Fruit fly (Drosophila melanogaster) whole organism, embryonic: Measurements from ENCODE around the gene CG46462.

Source experiments
- Asciz ChIP-seq: fragments of 200-800 bp; sonication (Bioruptor generic); optimal IDR thresholded peaks from 2 replicates; lab custom pipeline; 2017; ENCODE audit warnings: missing biosample characterization, mild to moderate bottlenecking, missing genetic modification characterization, missing genetic modification reagents
- Atf-2 ChIP-seq: fragments of 200-800 bp; sonication (Bioruptor generic); optimal IDR thresholded peaks from 2 replicates; lab custom pipeline; 2016; ENCODE audit warnings: missing biosample characterization, missing genetic modification characterization
- B-H2 ChIP-seq: fragments of 200-800 bp; sonication (Bioruptor generic); optimal IDR thresholded peaks from 2 replicates; lab custom pipeline; 2018; ENCODE audit warnings: missing biosample characterization, mild to moderate bottlenecking, missing genetic modification characterization
- Bteb2 ChIP-seq: fragments of 200-800 bp; sonication (Bioruptor generic); optimal IDR thresholded peaks from 2 replicates; lab custom pipeline; 2016; ENCODE audit warnings: missing biosample characterization, missing genetic modification characterization
- CG10366 ChIP-seq: fragments of 200-800 bp; sonication (Bioruptor generic); IDR thresholded peaks from 2 replicates; pipeline ENCODE4 v1.3.6; 2022; ENCODE audit warnings: missing biosample characterization, missing genetic modification characterization
- CG10979 ChIP-seq: fragments of 200-800 bp; sonication (Bioruptor generic); optimal IDR thresholded peaks from 2 replicates; lab custom pipeline; 2018; ENCODE audit warnings: missing biosample characterization, mild to moderate bottlenecking, missing genetic modification characterization, moderate library complexity
- CG11695 ChIP-seq: fragments of 200-800 bp; sonication (Bioruptor generic); IDR thresholded peaks from 3 replicates; pipeline ENCODE4 v1.3.6; 2022; ENCODE audit warnings: missing biosample characterization, missing genetic modification characterization
- CG12659 ChIP-seq: fragments of 200-800 bp; sonication (Bioruptor generic); optimal IDR thresholded peaks from 3 replicates; lab custom pipeline; 2017; ENCODE audit warnings: mild to moderate bottlenecking, missing biosample characterization, missing genetic modification reagents, missing genetic modification characterization
- CG13287 ChIP-seq: fragments of 200-800 bp; sonication (Bioruptor generic); IDR thresholded peaks from 2 replicates; pipeline ENCODE4 v1.3.6; 2022; ENCODE audit warnings: missing biosample characterization, missing genetic modification characterization; ENCODE audit not compliant: partially characterized antibody
- CG14050 ChIP-seq: fragments of 200-800 bp; sonication (Bioruptor generic); IDR thresholded peaks from 3 replicates; pipeline ENCODE4 v1.3.6; 2022; ENCODE audit warnings: missing biosample characterization, missing genetic modification characterization
- CG14441 ChIP-seq: fragments of 200-800 bp; sonication (Bioruptor generic); IDR thresholded peaks from 2 replicates; pipeline ENCODE4 v1.3.6; 2022; ENCODE audit warnings: missing biosample characterization, missing genetic modification characterization
- CG1602 ChIP-seq: fragments of 200-800 bp; sonication (Bioruptor generic); optimal IDR thresholded peaks from 3 replicates; lab custom pipeline; 2016; ENCODE audit warnings: missing biosample characterization, missing genetic modification characterization
- CG2199 ChIP-seq: fragments of 200-800 bp; sonication (Bioruptor generic); IDR thresholded peaks from 3 replicates; pipeline ENCODE4 v1.3.6; 2022; ENCODE audit warnings: missing biosample characterization, missing genetic modification characterization
- CG2875 ChIP-seq: fragments of 200-800 bp; sonication (Bioruptor generic); optimal IDR thresholded peaks from 2 replicates; lab custom pipeline; 2017; ENCODE audit warnings: missing biosample characterization, mild to moderate bottlenecking, missing genetic modification characterization, missing genetic modification reagents
- CG31365 ChIP-seq: fragments of 200-800 bp; sonication (Bioruptor generic); optimal IDR thresholded peaks from 2 replicates; lab custom pipeline; 2018; ENCODE audit warnings: missing biosample characterization, mild to moderate bottlenecking, missing genetic modification characterization
- CG3281 ChIP-seq: fragments of 200-800 bp; sonication (Bioruptor generic); optimal IDR thresholded peaks from 3 replicates; lab custom pipeline; 2017; ENCODE audit warnings: missing biosample characterization, mild to moderate bottlenecking, missing genetic modification characterization
- CG33557 ChIP-seq: fragments of 200-800 bp; sonication (Bioruptor generic); optimal IDR thresholded peaks from 2 replicates; lab custom pipeline; 2019; ENCODE audit warnings: missing biosample characterization, mild to moderate bottlenecking, missing genetic modification characterization, moderate library complexity
- CG6175 ChIP-seq: fragments of 200-800 bp; sonication (Bioruptor generic); IDR thresholded peaks from 3 replicates; pipeline ENCODE4 v1.3.6; 2022; ENCODE audit warnings: missing biosample characterization, missing genetic modification characterization
- CG7372 ChIP-seq: fragments of 200-800 bp; sonication (Bioruptor generic); IDR thresholded peaks from 2 replicates; pipeline ENCODE4 v1.3.6; 2022; ENCODE audit warnings: missing biosample characterization, missing genetic modification characterization
- CG8281 ChIP-seq: fragments of 200-800 bp; sonication (Bioruptor generic); optimal IDR thresholded peaks from 2 replicates; lab custom pipeline; 2018; ENCODE audit warnings: missing biosample characterization, mild to moderate bottlenecking, missing genetic modification characterization, moderate library complexity
- CG8924 ChIP-seq: fragments of 200-800 bp; optimal IDR thresholded peaks from 3 replicates; lab custom pipeline; 2019; ENCODE audit warnings: missing biosample characterization, mild to moderate bottlenecking, missing genetic modification characterization, moderate library complexity
- CG9609 ChIP-seq: fragments of 200-800 bp; sonication (Bioruptor generic); optimal IDR thresholded peaks from 3 replicates; lab custom pipeline; 2016; ENCODE audit warnings: missing biosample characterization, missing genetic modification characterization
- D ChIP-seq, 2 experiments: fragments of 200-800 bp in 1 of 2; fragments of >200 bp in 1 of 2; sonication (Bioruptor generic) in 1 of 2; optimal IDR thresholded peaks; 2 replicates in 1 of 2; 3 replicates in 1 of 2; lab custom pipeline; 2017; ENCODE audit warnings: mild to moderate bottlenecking in 1 of 2, missing biosample characterization in 1 of 2, missing genetic modification characterization in 1 of 2, missing genetic modification reagents in 1 of 2
- D19A ChIP-seq: fragments of 200-800 bp; optimal IDR thresholded peaks from 3 replicates; lab custom pipeline; 2019; ENCODE audit warnings: missing biosample characterization, mild to moderate bottlenecking, missing genetic modification characterization, moderate library complexity
- D19B ChIP-seq: fragments of 200-800 bp; sonication (Bioruptor generic); optimal IDR thresholded peaks from 2 replicates; lab custom pipeline; 2017; ENCODE audit warnings: missing biosample characterization, mild to moderate bottlenecking, missing genetic modification characterization
- ERR ChIP-seq: fragments of 200-800 bp; sonication (Bioruptor generic); optimal IDR thresholded peaks from 2 replicates; lab custom pipeline; 2016; ENCODE audit warnings: missing biosample characterization, missing genetic modification characterization
- Elba2 ChIP-seq: fragments of 200-800 bp; sonication (Bioruptor generic); optimal IDR thresholded peaks from 3 replicates; lab custom pipeline; 2016; ENCODE audit warnings: missing biosample characterization, missing genetic modification characterization
- HHEX ChIP-seq: fragments of 200-800 bp; sonication (Bioruptor generic); optimal IDR thresholded peaks from 3 replicates; lab custom pipeline; 2017; ENCODE audit warnings: missing biosample characterization, mild to moderate bottlenecking, missing genetic modification characterization, missing genetic modification reagents
- Oaz ChIP-seq: fragments of 200-800 bp; sonication (Bioruptor generic); IDR thresholded peaks from 2 replicates; pipeline ENCODE4 v1.3.6; 2022; ENCODE audit warnings: missing biosample characterization, missing genetic modification characterization
- Ravus ChIP-seq: fragments of 200-800 bp; sonication (Bioruptor generic); IDR thresholded peaks from 2 replicates; pipeline ENCODE4 v1.3.6; 2022; ENCODE audit warnings: missing biosample characterization, missing genetic modification characterization
- Rx ChIP-seq: fragments of 200-800 bp; sonication (Bioruptor generic); IDR thresholded peaks from 2 replicates; pipeline ENCODE4 v1.3.6; 2022; ENCODE audit warnings: missing biosample characterization, missing genetic modification characterization
- Sry-β ChIP-seq: fragments of 200-800 bp; sonication (Bioruptor generic); optimal IDR thresholded peaks from 2 replicates; lab custom pipeline; 2018; ENCODE audit warnings: missing biosample characterization, mild to moderate bottlenecking, missing genetic modification characterization, moderate library complexity
- Taf1 ChIP-seq: fragments of 200-800 bp; sonication (Bioruptor generic); IDR thresholded peaks from 2 replicates; pipeline ENCODE4 v1.3.6; 2022; ENCODE audit warnings: missing biosample characterization, missing genetic modification characterization
- Usf ChIP-seq: fragments of 200-800 bp; sonication (Bioruptor generic); optimal IDR thresholded peaks from 2 replicates; lab custom pipeline; 2017; ENCODE audit warnings: missing genotype, missing biosample characterization, missing genetic modification characterization
- chif ChIP-seq, 2 experiments: fragments of 200-800 bp; sonication (Bioruptor generic); optimal IDR thresholded peaks; 3 replicates each; lab custom pipeline; 2016; ENCODE audit warnings: missing biosample characterization in 2 of 2, missing genetic modification characterization in 2 of 2
- ind ChIP-seq: fragments of 200-800 bp; sonication (Bioruptor generic); optimal IDR thresholded peaks from 3 replicates; lab custom pipeline; 2016; ENCODE audit warnings: missing biosample characterization, missing genetic modification characterization
- lab ChIP-seq: fragments of 200-800 bp; sonication (Bioruptor generic); optimal IDR thresholded peaks from 3 replicates; lab custom pipeline; 2017; ENCODE audit warnings: missing biosample characterization, missing genetic modification characterization, mild to moderate bottlenecking, moderate library complexity, missing genetic modification reagents
- lilli ChIP-seq: fragments of 200-800 bp; sonication (Bioruptor generic); optimal IDR thresholded peaks from 3 replicates; lab custom pipeline; 2016; ENCODE audit warnings: missing biosample characterization, missing genetic modification characterization
- pho ChIP-seq: fragments of 200-800 bp; sonication (Bioruptor generic); optimal IDR thresholded peaks from 2 replicates; lab custom pipeline; 2016; ENCODE audit warnings: missing biosample characterization, missing genetic modification characterization
- phol ChIP-seq: fragments of 200-800 bp; sonication (Bioruptor generic); optimal IDR thresholded peaks from 3 replicates; lab custom pipeline; 2018; ENCODE audit warnings: missing biosample characterization, mild to moderate bottlenecking, missing genetic modification characterization, moderate library complexity
- ro ChIP-seq: fragments of 200-800 bp; sonication (Bioruptor generic); IDR thresholded peaks from 2 replicates; pipeline ENCODE4 v1.3.6; 2022; ENCODE audit warnings: missing biosample characterization, missing genetic modification characterization
- sc ChIP-seq, 3 experiments: fragments of >200 bp in 2 of 3; fragments of 200-800 bp in 1 of 3; sonication (Bioruptor generic) in 1 of 3; optimal IDR thresholded peaks; 2 replicates in 2 of 3; 3 replicates in 1 of 3; lab custom pipeline; 2017; ENCODE audit warnings: mild to moderate bottlenecking in 1 of 3, missing biosample characterization in 1 of 3, missing genetic modification characterization in 1 of 3, missing genetic modification reagents in 1 of 3
- schlank ChIP-seq: fragments of 200-800 bp; sonication (Bioruptor generic); optimal IDR thresholded peaks from 2 replicates; lab custom pipeline; 2018; ENCODE audit warnings: missing biosample characterization, mild to moderate bottlenecking, missing genetic modification characterization
- sens ChIP-seq: fragments of 200-800 bp; sonication (Bioruptor generic); peaks from one replicate; lab custom pipeline; 2016; ENCODE audit warnings: missing biosample characterization, missing genetic modification characterization
- tap ChIP-seq: fragments of 200-800 bp; optimal IDR thresholded peaks from 3 replicates; lab custom pipeline; 2019; ENCODE audit warnings: missing biosample characterization, mild to moderate bottlenecking, missing genetic modification characterization, moderate library complexity
- tna ChIP-seq: fragments of 200-800 bp; sonication (Bioruptor generic); IDR thresholded peaks from 2 replicates; pipeline ENCODE4 v1.3.6; 2022; ENCODE audit warnings: missing biosample characterization, missing genetic modification characterization; ENCODE audit not compliant: partially characterized antibody
- trem ChIP-seq: fragments of 200-800 bp; optimal IDR thresholded peaks from 3 replicates; lab custom pipeline; 2019; ENCODE audit warnings: missing biosample characterization, mild to moderate bottlenecking, missing genetic modification characterization, moderate library complexity
- trh ChIP-seq: fragments of 200-800 bp; sonication (Bioruptor generic); optimal IDR thresholded peaks from 2 replicates; lab custom pipeline; 2016; ENCODE audit warnings: missing biosample characterization, missing genetic modification characterization

Gene CG46462

DNA sequence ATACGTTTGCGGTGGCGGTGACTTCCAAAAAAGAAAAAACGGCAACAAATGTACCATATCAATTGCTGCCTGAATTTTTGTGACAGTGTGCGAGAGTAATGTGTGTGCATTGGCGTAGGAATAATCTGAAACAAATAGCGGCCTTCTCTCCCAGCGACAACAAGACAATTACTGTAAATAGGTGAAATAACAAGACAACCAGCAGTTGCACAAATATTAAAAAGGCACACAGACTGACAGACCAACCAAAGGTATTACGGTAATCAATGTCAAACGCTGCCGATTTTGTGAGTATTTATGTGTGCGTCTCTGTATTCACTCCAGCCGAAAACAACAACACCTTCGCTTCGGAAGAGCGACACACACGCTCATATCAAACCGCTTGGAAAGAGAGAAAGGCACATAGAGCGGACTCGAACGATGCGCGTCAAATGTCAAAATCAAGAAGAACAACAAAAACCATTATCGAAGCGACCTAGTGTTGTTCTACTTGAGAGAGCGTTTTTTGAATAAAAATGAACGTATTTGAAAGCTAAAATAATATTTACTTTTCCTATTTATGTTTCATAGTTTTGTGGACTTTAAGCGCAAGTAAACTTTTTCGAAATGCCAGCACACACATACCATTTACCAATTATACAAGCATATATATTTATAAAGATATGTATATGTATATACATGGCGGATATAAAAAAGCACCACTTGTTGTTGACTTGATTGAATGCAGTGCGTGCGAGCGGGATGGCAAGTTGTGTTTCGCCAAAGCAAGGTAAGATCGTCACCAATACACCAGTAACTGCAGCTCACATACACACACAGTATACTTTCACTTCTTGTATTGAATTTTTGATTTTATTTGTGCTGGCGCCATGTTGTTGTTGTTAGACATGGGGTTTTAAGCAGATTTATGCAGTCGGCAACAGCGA is 24.4 kb upstream of the CG46462 start (continued):
- TF ChIP-seq Sry-β (GFP tag; lab: Kevin White, UChicago) (no peak), lilli (GFP tag; lab: Kevin White, UChicago) (peak; percentile 24), CG2875 (GFP tag; lab: Kevin White, UChicago) (peak; percentile 75), CG8924 (peak; percentile 41), Bteb2 (GFP tag; lab: Kevin White, UChicago) (peak; percentile 21), CG6175 (GFP tag; lab: Robert Waterston, UW) (no peak), tap (tag; lab: Kevin White, UChicago) (no peak), Usf (GFP tag; lab: Kevin White, UChicago) (no peak), CG14441 (GFP tag; lab: Robert Waterston, UW) (peak; percentile 43; the same call in 1 of the 2 replicates), B-H2 (GFP tag; lab: Kevin White, UChicago) (no peak), D19B (GFP tag; lab: Kevin White, UChicago) (no peak), D19A (peak; percentile 9), Rx (no peak), Oaz (GFP tag; lab: Robert Waterston, UW) (no peak; the same call in 1 of the 2 replicates), CG9609 (GFP tag; lab: Kevin White, UChicago) (no peak), trh (GFP tag; lab: Kevin White, UChicago) (peak; percentile 15), CG31365 (tag; lab: Kevin White, UChicago) (peak; percentile 55), trem (peak; percentile 13), CG12659 (peak; percentile 60), ERR (GFP tag; lab: Kevin White, UChicago) (peak; percentile 83), CG3281 (peak; percentile 67), CG8281 (tag; lab: Kevin White, UChicago) (no peak), CG13287 (GFP tag; lab: Robert Waterston, UW) (no peak), HHEX (peak; percentile 78), Elba2 (GFP tag; lab: Kevin White, UChicago) (no peak), CG10366 (GFP tag; lab: Robert Waterston, UW) (peak; percentile 18; the same call in 1 of the 2 replicates), Ravus (GFP tag; lab: Robert Waterston, UW) (no peak; the same call in 1 of the 2 replicates), pho (GFP tag; lab: Kevin White, UChicago) (peak; percentile 58), CG7372 (GFP tag; lab: Robert Waterston, UW) (0 out of 2 replicates have a peak, but pooled peaks have one; percentile 15), CG1602 (no peak), Taf1 (GFP tag; lab: Robert Waterston, UW) (no peak), sens (GFP tag; lab: Kevin White, UChicago) (peak; percentile 95), sc (optimal IDR thresholded peaks at IDR 0.05; lab: Kevin White, UChicago) (no peak), sc (GFP tag; optimal IDR thresholded peaks at IDR 0.05; lab: Kevin White, UChicago) (peak; percentile 54), CG33557 (GFP tag; lab: Kevin White, UChicago) (peak; percentile 41), ind (GFP tag; lab: Kevin White, UChicago) (peak; percentile 25), ro (GFP tag; lab: Robert Waterston, UW) (no peak), schlank (peak; percentile 79), phol (tag; lab: Kevin White, UChicago) (no peak)

DNA sequence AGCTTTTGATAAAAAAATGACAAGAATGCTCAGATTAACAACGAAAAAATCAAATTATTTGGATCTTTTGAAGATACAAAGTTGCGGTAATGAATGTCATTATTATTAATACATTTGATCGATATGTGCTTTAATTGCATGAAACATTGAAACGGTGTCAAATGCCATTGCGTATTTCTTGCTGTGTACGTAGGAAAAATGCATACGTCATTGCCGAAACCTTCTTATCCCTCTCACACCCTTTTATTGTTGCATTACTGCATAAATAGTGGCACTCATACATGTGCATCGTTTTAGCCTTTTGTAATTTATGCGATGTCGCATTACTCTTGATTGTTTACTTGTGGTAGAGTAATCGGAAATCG is 23.8 kb upstream of the CG46462 start:
- peak; percentile 7 for TF ChIP-seq Atf-2 (GFP tag; lab: Kevin White, UChicago)
- 0 out of 2 replicates have a peak, but pooled peaks have one; percentile 20 for TF ChIP-seq tna (GFP tag; lab: Robert Waterston, UW)
- peak; percentile 35 for TF ChIP-seq phol (tag; lab: Kevin White, UChicago)
- peak; percentile 70 for TF ChIP-seq sens (GFP tag; lab: Kevin White, UChicago)
- TF ChIP-seq D19A: peak; percentile 59
- no peak for TF ChIP-seq lab (GFP tag; lab: Kevin White, UChicago)
- TF ChIP-seq chif (GFP tag; optimal IDR thresholded peaks at IDR 0.05; lab: Kevin White, UChicago): peak in 1 of 2 experiments; percentile 2
- no peak for TF ChIP-seq CG2199
- no peak for TF ChIP-seq CG10979 (tag; lab: Kevin White, UChicago)
- TF ChIP-seq Asciz (GFP tag; lab: Kevin White, UChicago): peak; percentile 6
- TF ChIP-seq CG11695 (GFP tag; lab: Robert Waterston, UW): 0 out of 3 replicates have a peak, but pooled peaks have one; percentile 14
- 0 out of 3 replicates have a peak, but pooled peaks have one; percentile 2 for TF ChIP-seq CG14050 (GFP tag; lab: Robert Waterston, UW)
- no peak for TF ChIP-seq D (optimal IDR thresholded peaks at IDR 0.05; lab: Kevin White, UChicago)
- peak; percentile 18 for TF ChIP-seq D (GFP tag; optimal IDR thresholded peaks at IDR 0.05; lab: Kevin White, UChicago)
